Fruit fly (Drosophila melanogaster) whole organism, embryonic: ENCODE measurements around the gene TTLL4B.
A peak's percentile ranks its signal among the peaks of the same experiment; 100 is the strongest.

Experiments used
- Adf1 ChIP-seq: fragments of 200-800 bp; sonication (Bioruptor generic); IDR thresholded peaks from 2 replicates; pipeline ENCODE4 v1.3.6; 2022; ENCODE audit warnings: missing biosample characterization, missing genetic modification characterization
- Aef1 ChIP-seq: fragments of 200-800 bp; sonication (Bioruptor generic); IDR thresholded peaks from 3 replicates; pipeline ENCODE4 v1.3.6; 2022; ENCODE audit warnings: missing biosample characterization, missing genetic modification characterization
- Antp ChIP-seq: fragments of 200-800 bp; sonication (Bioruptor generic); optimal IDR thresholded peaks from 3 replicates; lab custom pipeline; 2016; ENCODE audit warnings: missing biosample characterization, missing genetic modification characterization
- Bdp1 ChIP-seq: fragments of 200-800 bp; sonication (Bioruptor generic); optimal IDR thresholded peaks from 3 replicates; lab custom pipeline; 2016; ENCODE audit warnings: missing biosample characterization, missing genetic modification characterization
- CG11247 ChIP-seq: fragments of 200-800 bp; sonication (Bioruptor generic); IDR thresholded peaks from 2 replicates; pipeline ENCODE4 v1.3.6; 2022; ENCODE audit warnings: missing biosample characterization, missing genetic modification characterization
- CG11723 ChIP-seq: fragments of 200-800 bp; sonication (Bioruptor generic); optimal IDR thresholded peaks from 2 replicates; lab custom pipeline; 2017; ENCODE audit warnings: missing biosample characterization, mild to moderate bottlenecking, missing genetic modification characterization
- CG12299 ChIP-seq: fragments of 200-800 bp; sonication (Bioruptor generic); optimal IDR thresholded peaks from 2 replicates; lab custom pipeline; 2018; ENCODE audit warnings: missing biosample characterization, mild to moderate bottlenecking, missing genetic modification characterization
- CG12769 ChIP-seq: fragments of 200-800 bp; sonication (Bioruptor generic); optimal IDR thresholded peaks from 2 replicates; lab custom pipeline; 2019; ENCODE audit warnings: missing biosample characterization, mild to moderate bottlenecking, missing genetic modification characterization, moderate library complexity
- CG14965 ChIP-seq: fragments of 200-800 bp; sonication (Bioruptor generic); optimal IDR thresholded peaks from 2 replicates; lab custom pipeline; 2016; ENCODE audit warnings: missing biosample characterization, missing genetic modification characterization, borderline replicate concordance
- CG15696 ChIP-seq: fragments of 200-800 bp; sonication (Bioruptor generic); optimal IDR thresholded peaks from 2 replicates; lab custom pipeline; 2019; ENCODE audit warnings: missing biosample characterization, mild to moderate bottlenecking, missing genetic modification characterization, moderate library complexity
- CG16813 ChIP-seq: fragments of 200-800 bp; sonication (Bioruptor generic); IDR thresholded peaks from 3 replicates; pipeline ENCODE4 v1.3.6; 2022; ENCODE audit warnings: missing biosample characterization, missing genetic modification characterization; ENCODE audit not compliant: partially characterized antibody
- CG17328 ChIP-seq: fragments of 200-800 bp; sonication (Bioruptor generic); IDR thresholded peaks from 2 replicates; pipeline ENCODE4 v1.3.6; 2022; ENCODE audit warnings: missing biosample characterization, missing genetic modification characterization
- CG1792 ChIP-seq: fragments of 200-800 bp; sonication (Bioruptor generic); optimal IDR thresholded peaks from 2 replicates; lab custom pipeline; 2016; ENCODE audit warnings: missing biosample characterization, missing genetic modification characterization
- CG18599 ChIP-seq: fragments of 200-800 bp; sonication (Bioruptor generic); optimal IDR thresholded peaks from 3 replicates; lab custom pipeline; 2017; ENCODE audit warnings: missing biosample characterization, missing genetic modification characterization, mild to moderate bottlenecking, moderate library complexity, missing genetic modification reagents
- CG18619 ChIP-seq: fragments of 200-800 bp; sonication (Bioruptor generic); optimal IDR thresholded peaks from 3 replicates; lab custom pipeline; 2017; ENCODE audit warnings: missing biosample characterization, mild to moderate bottlenecking, missing genetic modification characterization
- CG31224 ChIP-seq: fragments of 200-800 bp; sonication (Bioruptor generic); IDR thresholded peaks from 2 replicates; pipeline ENCODE4 v1.3.6; 2022; ENCODE audit warnings: missing biosample characterization, missing genetic modification characterization
- CG3163 ChIP-seq: fragments of 200-800 bp; sonication (Bioruptor generic); optimal IDR thresholded peaks from 3 replicates; lab custom pipeline; 2016; ENCODE audit warnings: missing biosample characterization, missing genetic modification characterization
- CG3281 ChIP-seq: fragments of 200-800 bp; sonication (Bioruptor generic); optimal IDR thresholded peaks from 3 replicates; lab custom pipeline; 2017; ENCODE audit warnings: missing biosample characterization, mild to moderate bottlenecking, missing genetic modification characterization
- CG4328 ChIP-seq: fragments of 200-800 bp; sonication (Bioruptor generic); optimal IDR thresholded peaks from 3 replicates; lab custom pipeline; 2017; ENCODE audit warnings: missing biosample characterization, missing genetic modification reagents, missing genetic modification characterization
- CG6254 ChIP-seq: fragments of 200-800 bp; sonication (Bioruptor generic); optimal IDR thresholded peaks from 3 replicates; lab custom pipeline; 2017; ENCODE audit warnings: mild to moderate bottlenecking, missing biosample characterization, missing genetic modification reagents, missing genetic modification characterization
- CG7271 ChIP-seq: fragments of 200-800 bp; sonication (Bioruptor generic); optimal IDR thresholded peaks from 2 replicates; lab custom pipeline; 2018; ENCODE audit warnings: missing biosample characterization, mild to moderate bottlenecking, missing genetic modification characterization, moderate library complexity
- Dbx ChIP-seq: fragments of 200-800 bp; sonication (Bioruptor generic); IDR thresholded peaks from 3 replicates; pipeline ENCODE4 v1.3.6; 2022; ENCODE audit warnings: missing biosample characterization, missing genetic modification characterization
- Dek ChIP-seq: fragments of 200-800 bp; sonication (Bioruptor generic); optimal IDR thresholded peaks from 3 replicates; lab custom pipeline; 2019; ENCODE audit warnings: missing biosample characterization, mild to moderate bottlenecking, missing genetic modification characterization, moderate library complexity
- Dip2 ChIP-seq: fragments of 200-800 bp; sonication (Bioruptor generic); IDR thresholded peaks from 2 replicates; pipeline ENCODE4 v1.3.6; 2022; ENCODE audit warnings: missing biosample characterization, missing genetic modification characterization
- Doc2 ChIP-seq: fragments of 200-800 bp; sonication (Bioruptor generic); IDR thresholded peaks from 2 replicates; pipeline ENCODE4 v1.3.6; 2022; ENCODE audit warnings: missing biosample characterization, missing genetic modification characterization
- Fer1 ChIP-seq: fragments of 200-800 bp; sonication (Bioruptor generic); optimal IDR thresholded peaks from 2 replicates; lab custom pipeline; 2017; ENCODE audit warnings: missing biosample characterization, mild to moderate bottlenecking, missing genetic modification characterization
- Fer3 ChIP-seq: fragments of 200-800 bp; sonication (Bioruptor generic); optimal IDR thresholded peaks from 2 replicates; lab custom pipeline; 2018; ENCODE audit warnings: missing biosample characterization, mild to moderate bottlenecking, missing genetic modification characterization, moderate library complexity
- H2.0 ChIP-seq: fragments of 200-800 bp; sonication (Bioruptor generic); IDR thresholded peaks from 2 replicates; pipeline ENCODE4 v1.3.6; 2022; ENCODE audit warnings: missing biosample characterization, missing genetic modification characterization
- HLH4C ChIP-seq: fragments of 200-800 bp; sonication (Bioruptor generic); IDR thresholded peaks from 3 replicates; pipeline ENCODE4 v1.3.6; 2022; ENCODE audit warnings: missing biosample characterization, missing genetic modification characterization; ENCODE audit not compliant: partially characterized antibody
- HLH54F ChIP-seq: fragments of 200-800 bp; sonication (Bioruptor generic); optimal IDR thresholded peaks from 3 replicates; lab custom pipeline; 2016; ENCODE audit warnings: missing biosample characterization, missing genetic modification characterization
- Myb ChIP-seq: fragments of 200-800 bp; sonication (Bioruptor generic); optimal IDR thresholded peaks from 2 replicates; lab custom pipeline; 2016; ENCODE audit warnings: missing biosample characterization, missing genetic modification characterization
- Xbp1 ChIP-seq: fragments of 200-800 bp; sonication (Bioruptor generic); optimal IDR thresholded peaks from 3 replicates; lab custom pipeline; 2016; ENCODE audit warnings: missing biosample characterization, mild to moderate bottlenecking, missing genetic modification characterization
- abd-A ChIP-seq: fragments of 200-800 bp; sonication (Bioruptor generic); optimal IDR thresholded peaks from 3 replicates; lab custom pipeline; 2019; ENCODE audit warnings: missing biosample characterization, mild to moderate bottlenecking, missing genetic modification characterization, moderate library complexity
- ara ChIP-seq: fragments of 200-800 bp; sonication (Bioruptor generic); IDR thresholded peaks from 2 replicates; pipeline ENCODE4 v1.3.6; 2022; ENCODE audit warnings: missing biosample characterization, missing genetic modification characterization
- chif ChIP-seq, 2 experiments: fragments of 200-800 bp; sonication (Bioruptor generic); optimal IDR thresholded peaks; 3 replicates each; lab custom pipeline; 2016; ENCODE audit warnings: missing biosample characterization in 2 of 2, missing genetic modification characterization in 2 of 2
- chn ChIP-seq: fragments of 200-800 bp; sonication (Bioruptor generic); optimal IDR thresholded peaks from 2 replicates; lab custom pipeline; 2016; ENCODE audit warnings: missing biosample characterization, missing genetic modification characterization
- dati ChIP-seq: fragments of 200-800 bp; sonication (Bioruptor generic); IDR thresholded peaks from 2 replicates; pipeline ENCODE4 v1.3.6; 2022; ENCODE audit warnings: missing biosample characterization, missing genetic modification characterization
- emc ChIP-seq: fragments of 200-800 bp; sonication (Bioruptor generic); optimal IDR thresholded peaks from 2 replicates; lab custom pipeline; 2016; ENCODE audit warnings: missing biosample characterization, missing genetic modification characterization
- fu2 ChIP-seq: fragments of 200-800 bp; sonication (Bioruptor generic); optimal IDR thresholded peaks from 2 replicates; lab custom pipeline; 2016; ENCODE audit warnings: missing biosample characterization, missing genetic modification characterization
- gem ChIP-seq: fragments of 200-800 bp; sonication (Bioruptor generic); optimal IDR thresholded peaks from 2 replicates; lab custom pipeline; 2019; ENCODE audit warnings: missing biosample characterization, mild to moderate bottlenecking, missing genetic modification characterization, moderate library complexity
- gfzf ChIP-seq: fragments of 200-800 bp; sonication (Bioruptor generic); optimal IDR thresholded peaks from 2 replicates; lab custom pipeline; 2016; ENCODE audit warnings: missing biosample characterization, mild to moderate bottlenecking, missing genetic modification characterization, moderate library complexity
- kah ChIP-seq: fragments of 200-800 bp; sonication (Bioruptor generic); optimal IDR thresholded peaks from 2 replicates; lab custom pipeline; 2018; ENCODE audit warnings: missing biosample characterization, mild to moderate bottlenecking, missing genetic modification characterization
- kay ChIP-seq: fragments of 200-800 bp; sonication (Bioruptor generic); optimal IDR thresholded peaks from 2 replicates; lab custom pipeline; 2016; ENCODE audit warnings: missing biosample characterization, missing genetic modification characterization
- knrl ChIP-seq: fragments of 200-800 bp; sonication (Bioruptor generic); IDR thresholded peaks from 3 replicates; pipeline ENCODE4 v1.3.6; 2022; ENCODE audit warnings: missing biosample characterization, missing genetic modification characterization; ENCODE audit not compliant: partially characterized antibody
- onecut ChIP-seq: fragments of 200-800 bp; sonication (Bioruptor generic); IDR thresholded peaks from 2 replicates; pipeline ENCODE4 v1.3.6; 2022; ENCODE audit warnings: missing biosample characterization, missing genetic modification characterization
- pan ChIP-seq, 4 experiments: fragments of >200 bp in 3 of 4; fragments of 200-800 bp in 1 of 4; sonication (Bioruptor generic) in 1 of 4; optimal IDR thresholded peaks in 3 of 4; IDR thresholded peaks in 1 of 4; 2 replicates each; pipeline versions ENCODE4 v1.3.6 to Lab custom; 2017 to 2022; ENCODE audit warnings: missing biosample characterization in 2 of 4, missing genetic modification characterization in 2 of 4, mixed read lengths in 1 of 4
- sisA ChIP-seq: fragments of 200-800 bp; sonication (Bioruptor generic); IDR thresholded peaks from 2 replicates; pipeline ENCODE4 v1.3.6; 2022; ENCODE audit warnings: missing biosample characterization, missing genetic modification characterization
- toy ChIP-seq: fragments of 200-800 bp; sonication (Bioruptor generic); IDR thresholded peaks from 2 replicates; pipeline ENCODE4 v1.3.6; 2022; ENCODE audit warnings: missing biosample characterization, missing genetic modification characterization
- ttk ChIP-seq: fragments of 200-800 bp; sonication (Bioruptor generic); IDR thresholded peaks from 2 replicates; pipeline ENCODE4 v2.1.2; 2022; ENCODE audit warnings: missing biosample characterization, missing genetic modification characterization
- usp ChIP-seq: fragments of >200 bp; optimal IDR thresholded peaks from 2 replicates; lab custom pipeline; 2017; ENCODE audit warnings: missing biosample characterization, missing genetic modification characterization

The TTLL4B gene

dm6 chr2L:3832249-3832675, 30.2 kb upstream of the TTLL4B start (continued):
- TF ChIP-seq CG15696 (peak; percentile 98), ara (GFP tag; lab: Robert Waterston, UW) (peak; percentile 98), usp (GFP tag; lab: Kevin White, UChicago) (no peak), Fer3 (tag; lab: Kevin White, UChicago) (peak; percentile 89), CG6254 (peak; percentile 96), Adf1 (GFP tag; lab: Robert Waterston, UW) (no peak; the same call in 1 of the 2 replicates), Myb (GFP tag; lab: Kevin White, UChicago) (peak; percentile 83), Bdp1 (peak; percentile 89), CG3281 (GFP tag; lab: Kevin White, UChicago) (peak; percentile 80), CG14965 (peak; percentile 83), Fer1 (no peak), CG11247 (GFP tag; lab: Robert Waterston, UW) (peak; percentile 95), CG1792 (GFP tag; lab: Kevin White, UChicago) (peak; percentile 94), kah (GFP tag; lab: Kevin White, UChicago) (peak; percentile 91), ttk (GFP tag; lab: Robert Waterston, UW) (peak; percentile 96), CG16813 (0 out of 3 replicates have a peak, but pooled peaks have one; percentile 34), toy (GFP tag; lab: Robert Waterston, UW) (peak; percentile 80), emc (GFP tag; lab: Kevin White, UChicago) (peak; percentile 82), HLH54F (GFP tag; lab: Kevin White, UChicago) (peak; percentile 87), Dek (tag; lab: Kevin White, UChicago) (peak; percentile 87), kay (GFP tag; lab: Kevin White, UChicago) (peak; percentile 96), gfzf (GFP tag; lab: Kevin White, UChicago) (peak; percentile 29), Doc2 (peak; percentile 68; the same call in 1 of the 2 replicates), CG3163 (peak; percentile 77), chn (GFP tag; lab: Kevin White, UChicago) (peak; percentile 98), sisA (GFP tag; lab: Robert Waterston, UW) (peak; percentile 97), Dip2 (peak; percentile 27; the same call in 1 of the 2 replicates), knrl (no peak), CG18599 (GFP tag; lab: Kevin White, UChicago) (peak; percentile 95), Aef1 (peak; percentile 89), pan (optimal IDR thresholded peaks at IDR 0.05; lab: Kevin White, UChicago) (no peak), pan (GFP tag; optimal IDR thresholded peaks at IDR 0.05 in 1 of 2, IDR thresholded peaks at IDR 0.05 in 1 of 2) (peak in 1 of 2 experiments; percentile 97), gem (tag; lab: Kevin White, UChicago) (peak; percentile 98), CG4328 (GFP tag; lab: Kevin White, UChicago) (peak; percentile 81), CG31224 (GFP tag; lab: Robert Waterston, UW) (peak; percentile 83), fu2 (GFP tag; lab: Kevin White, UChicago) (peak; percentile 80), CG17328 (GFP tag; lab: Robert Waterston, UW) (peak; percentile 98), abd-A (tag; lab: Kevin White, UChicago) (peak; percentile 74), Antp (GFP tag; lab: Kevin White, UChicago) (peak; percentile 96), chif (GFP tag; optimal IDR thresholded peaks at IDR 0.05; lab: Kevin White, UChicago) (peak; percentile 98 to 99), H2.0 (GFP tag; lab: Robert Waterston, UW) (peak; percentile 95), dati (GFP tag; lab: Robert Waterston, UW) (peak; percentile 94), Dbx (GFP tag; lab: Robert Waterston, UW) (peak; percentile 80), CG18619 (peak; percentile 92), Xbp1 (GFP tag; lab: Kevin White, UChicago) (peak; percentile 97), CG12769 (tag; lab: Kevin White, UChicago) (peak; percentile 96), CG7271 (tag; lab: Kevin White, UChicago) (peak; percentile 91), onecut (peak; percentile 95), HLH4C (GFP tag; lab: Robert Waterston, UW) (no peak), CG12299 (tag; lab: Kevin White, UChicago) (peak; percentile 91), CG11723 (GFP tag; lab: Kevin White, UChicago) (peak; percentile 92)
